Worm (Caenorhabditis elegans): ENCODE results near the gene lec-8.

Gene lec-8

DNA sequence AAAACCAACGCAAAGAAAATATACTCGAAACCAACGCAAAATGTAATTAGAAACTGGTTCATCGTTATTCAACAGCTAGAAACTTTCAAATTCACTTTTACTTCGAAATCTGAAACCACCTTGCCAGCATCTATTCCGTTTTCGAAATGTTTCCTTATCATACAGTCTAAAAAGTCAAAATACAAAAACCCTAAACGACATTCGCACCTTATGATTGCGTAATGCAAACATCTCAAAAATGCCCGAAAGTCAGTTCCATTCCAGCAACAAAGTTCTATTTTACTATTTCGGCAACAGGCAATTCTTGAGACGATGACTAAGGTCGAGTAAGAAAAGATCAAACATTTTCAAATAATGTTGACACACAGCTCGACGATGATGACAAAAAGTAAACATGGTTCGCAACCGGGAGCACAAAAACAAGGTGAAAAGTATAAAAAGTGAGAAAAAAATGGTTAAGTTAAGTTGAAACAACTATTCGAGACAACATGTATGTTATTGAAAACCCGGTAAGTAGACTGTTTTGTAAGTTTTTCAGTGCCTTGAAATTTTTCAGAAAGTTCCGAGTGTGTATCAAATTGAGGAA, 1.5 kb downstream of the lec-8 start, which contains the start of gene lec-7:
lec-7 (plus strand) TSS at position 297 of the 586 bp plus-strand sequence.
- no peak for TF ChIP-seq pha-4 (GFP tag; IDR thresholded peaks at IDR 0.05)
- TF ChIP-seq pha-4 (tag; optimal IDR thresholded peaks at IDR 0.05): peak; percentile 89
- TF ChIP-seq nhr-28 (tag; optimal IDR thresholded peaks at IDR 0.05): peak; percentile 25
- TF ChIP-seq ceh-32 (tag; optimal IDR thresholded peaks at IDR 0.05; ENCODE audit: poor library complexity): no peak
- no peak for TF ChIP-seq fos-1 (tag; optimal IDR thresholded peaks at IDR 0.05)
- TF ChIP-seq lin-1 (GFP tag; IDR thresholded peaks at IDR 0.05): no peak
- peak; percentile 49 for TF ChIP-seq dmd-6 (GFP tag; IDR thresholded peaks at IDR 0.05)
- no peak for TF ChIP-seq daf-12 (tag; optimal IDR thresholded peaks at IDR 0.05)
- no peak for TF ChIP-seq nhr-76 (tag; optimal IDR thresholded peaks at IDR 0.05)
- TF ChIP-seq dve-1 (tag; optimal IDR thresholded peaks at IDR 0.05; ENCODE audit: insufficient read depth): peak; percentile 39
- TF ChIP-seq ceh-28 (tag; optimal IDR thresholded peaks at IDR 0.05): no peak
- TF ChIP-seq pqm-1 (tag; optimal IDR thresholded peaks at IDR 0.05): peak; percentile 26
- no peak for TF ChIP-seq T20F7.1 (GFP tag; optimal IDR thresholded peaks at IDR 0.05)

DNA sequence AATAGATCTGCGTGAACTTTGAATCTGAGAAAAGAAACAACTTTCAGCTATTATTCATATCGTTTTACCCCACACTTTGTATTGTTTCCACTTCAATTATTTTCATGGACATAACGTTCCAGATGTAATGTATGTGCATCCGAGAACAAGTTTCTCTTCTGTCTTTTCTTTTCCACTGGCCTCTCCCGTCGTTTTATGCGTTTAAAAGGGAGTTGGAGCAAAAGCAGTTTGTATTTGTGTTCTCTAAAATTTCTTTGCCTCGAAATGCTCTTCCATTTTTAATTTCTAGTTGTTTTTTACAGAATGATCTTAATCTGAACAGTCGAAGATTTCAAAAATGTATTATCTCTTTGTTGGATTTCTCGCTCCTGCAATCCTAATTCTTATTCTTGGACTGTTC, 6.2 kb downstream of the lec-8 start, which contains the start of gene R07B1.11:
R07B1.11 (plus strand) TSS at position 301 of the 400 bp plus-strand sequence.
- TF ChIP-seq ZK337.2 (GFP tag; IDR thresholded peaks at IDR 0.05) (no peak), madf-5 (GFP tag; IDR thresholded peaks at IDR 0.05) (no peak), tag-97 (GFP tag; IDR thresholded peaks at IDR 0.05) (no peak), hlh-30 (tag; optimal IDR thresholded peaks at IDR 0.05; ENCODE audit: insufficient read depth) (no peak), dve-1 (tag; optimal IDR thresholded peaks at IDR 0.05; ENCODE audit: insufficient read depth) (no peak), vab-7 (GFP tag; IDR thresholded peaks at IDR 0.05) (no peak), Y5F2A.4 (GFP tag; optimal IDR thresholded peaks at IDR 0.05) (no peak), nhr-42 (GFP tag; IDR thresholded peaks at IDR 0.05) (no peak), jun-1 (tag; optimal IDR thresholded peaks at IDR 0.05) (no peak), daf-8 (GFP tag; IDR thresholded peaks at IDR 0.05) (no peak), nhr-237 (tag; optimal IDR thresholded peaks at IDR 0.05) (no peak), nhr-76 (tag; optimal IDR thresholded peaks at IDR 0.05) (no peak), nhr-6 (tag; optimal IDR thresholded peaks at IDR 0.05) (no peak), dmd-8 (GFP tag; IDR thresholded peaks at IDR 0.05) (no peak), ceh-44 (GFP tag; IDR thresholded peaks at IDR 0.05) (no peak), ceh-32 (tag; optimal IDR thresholded peaks at IDR 0.05; ENCODE audit: poor library complexity) (no peak), lin-13 (GFP tag; optimal IDR thresholded peaks at IDR 0.05) (no peak), lin-38 (GFP tag; IDR thresholded peaks at IDR 0.05) (no peak)

DNA sequence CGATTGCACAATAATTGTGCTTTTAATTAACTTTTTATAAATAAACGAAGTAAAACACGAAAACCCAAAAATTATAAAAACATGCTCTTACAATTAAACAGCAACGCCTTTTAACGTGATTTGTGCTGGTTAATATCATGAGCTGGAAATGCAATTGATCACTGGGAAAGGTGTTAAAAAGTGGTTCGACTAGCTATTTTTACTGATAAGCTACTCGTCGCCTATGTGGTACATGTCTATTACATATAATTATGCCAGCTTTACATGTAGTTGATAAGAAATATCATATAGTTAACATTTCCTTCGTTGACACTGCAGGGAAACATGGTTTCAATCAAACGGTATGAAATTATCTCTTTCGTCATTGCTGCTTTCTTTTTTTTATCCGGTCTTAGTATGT, 7.7 kb downstream of the lec-8 start, which contains the start of gene scav-5:
scav-5 (plus strand) TSS at position 297 of the 400 bp plus-strand sequence.
- no peak for TF ChIP-seq Y48G9A.11 (GFP tag; IDR thresholded peaks at IDR 0.05)
- no peak for TF ChIP-seq nhr-76 (tag; optimal IDR thresholded peaks at IDR 0.05)
- TF ChIP-seq arid-1 (GFP tag; conservative IDR thresholded peaks at IDR 0.05): no peak
- peak; percentile 2 for TF ChIP-seq hlh-30 (tag; optimal IDR thresholded peaks at IDR 0.05; ENCODE audit: insufficient read depth)
- no peak for TF ChIP-seq fkh-10 (GFP tag; optimal IDR thresholded peaks at IDR 0.05)
- TF ChIP-seq mep-1 (tag; optimal IDR thresholded peaks at IDR 0.05): no peak
- no peak for TF ChIP-seq T26A8.4 (GFP tag; IDR thresholded peaks at IDR 0.05)
- no peak for TF ChIP-seq fos-1 (tag; optimal IDR thresholded peaks at IDR 0.05)
- TF ChIP-seq tra-1 (GFP tag; IDR thresholded peaks at IDR 0.05): peak; percentile 74; the same call in 1 of the 2 replicates
- no peak for TF ChIP-seq unc-130 (GFP tag; optimal IDR thresholded peaks at IDR 0.05)
- no peak for TF ChIP-seq daf-19 (GFP tag; conservative IDR thresholded peaks at IDR 0.05)
- no peak for TF ChIP-seq ama-1 (optimal IDR thresholded peaks at IDR 0.05)
- TF ChIP-seq lin-15B (tag; optimal IDR thresholded peaks at IDR 0.05): no peak
- no peak for TF ChIP-seq vab-7 (GFP tag; IDR thresholded peaks at IDR 0.05)
- no peak for TF ChIP-seq F37D6.2 (tag; optimal IDR thresholded peaks at IDR 0.05)
- TF ChIP-seq jun-1 (tag; optimal IDR thresholded peaks at IDR 0.05): no peak
- no peak for TF ChIP-seq madf-5 (GFP tag; IDR thresholded peaks at IDR 0.05)
- TF ChIP-seq unc-39 (tag; optimal IDR thresholded peaks at IDR 0.05): no peak
- TF ChIP-seq aha-1 (tag): no peak
- no peak for TF ChIP-seq ceh-32 (tag; optimal IDR thresholded peaks at IDR 0.05; ENCODE audit: poor library complexity)
- no peak for TF ChIP-seq tag-97 (GFP tag; IDR thresholded peaks at IDR 0.05)
- no peak for TF ChIP-seq spr-1 (tag; optimal IDR thresholded peaks at IDR 0.05)
- TF ChIP-seq F26F4.8 (GFP tag; conservative IDR thresholded peaks at IDR 0.05): no peak
- TF ChIP-seq mxl-2 (GFP tag; conservative IDR thresholded peaks at IDR 0.05): no peak
- TF ChIP-seq daf-8 (GFP tag; IDR thresholded peaks at IDR 0.05): no peak
- no peak for TF ChIP-seq ceh-44 (GFP tag; IDR thresholded peaks at IDR 0.05)
- TF ChIP-seq zip-11 (GFP tag; IDR thresholded peaks at IDR 0.05): no peak
- TF ChIP-seq ceh-82 (tag; optimal IDR thresholded peaks at IDR 0.05): no peak
- no peak for TF ChIP-seq lir-3 (tag; optimal IDR thresholded peaks at IDR 0.05)
- no peak for TF ChIP-seq zag-1 (tag; optimal IDR thresholded peaks at IDR 0.05)

Data from whole organism, L4 larva.